Fruit fly (Drosophila melanogaster): ENCODE measurements around the gene clumsy.

clumsy gene

DNA sequence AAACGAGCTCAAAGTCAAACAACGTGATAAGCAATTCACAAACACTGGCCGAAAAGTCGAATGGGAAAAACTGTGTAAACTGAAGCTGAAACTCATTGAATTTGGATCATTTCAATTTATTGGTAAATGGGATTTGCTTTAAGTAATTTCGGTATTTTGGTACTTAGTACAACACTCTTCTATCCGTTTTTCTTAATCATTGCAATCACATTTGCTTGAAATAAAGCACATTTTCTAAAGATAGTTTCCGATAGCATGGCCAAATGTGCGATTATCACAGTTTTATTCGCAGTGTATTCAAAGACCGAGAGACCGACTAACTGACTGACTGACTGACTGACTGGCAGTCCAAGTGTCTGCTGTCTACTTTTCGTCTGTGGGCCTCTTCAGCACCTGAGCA is 9.8 kb upstream of the clumsy start:
- no peak for TF ChIP-seq CG17801 (GFP tag; optimal IDR thresholded peaks at IDR 0.05; ENCODE audit: partially characterized antibody)

DNA sequence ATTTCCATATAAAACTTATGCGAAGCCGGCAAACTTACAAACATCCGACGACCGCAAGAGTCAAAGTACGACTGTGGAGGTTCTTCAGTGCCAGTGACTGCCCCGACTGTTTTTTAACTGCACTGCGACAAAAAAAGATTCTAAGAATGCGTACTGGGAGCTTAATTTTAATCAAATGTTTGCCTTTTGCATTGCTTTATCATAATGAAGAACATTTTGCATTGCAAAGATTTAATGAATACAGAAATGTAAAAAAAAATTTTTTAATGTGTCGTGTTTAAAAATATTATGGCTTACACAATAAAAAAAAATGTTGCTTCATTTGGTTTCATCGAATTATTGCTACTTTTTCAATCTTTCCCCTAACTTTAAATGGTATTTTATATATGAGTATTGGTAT is 9.1 kb upstream of the clumsy start:
- TF ChIP-seq CG17801 (GFP tag; optimal IDR thresholded peaks at IDR 0.05; ENCODE audit: partially characterized antibody), result no peak

DNA sequence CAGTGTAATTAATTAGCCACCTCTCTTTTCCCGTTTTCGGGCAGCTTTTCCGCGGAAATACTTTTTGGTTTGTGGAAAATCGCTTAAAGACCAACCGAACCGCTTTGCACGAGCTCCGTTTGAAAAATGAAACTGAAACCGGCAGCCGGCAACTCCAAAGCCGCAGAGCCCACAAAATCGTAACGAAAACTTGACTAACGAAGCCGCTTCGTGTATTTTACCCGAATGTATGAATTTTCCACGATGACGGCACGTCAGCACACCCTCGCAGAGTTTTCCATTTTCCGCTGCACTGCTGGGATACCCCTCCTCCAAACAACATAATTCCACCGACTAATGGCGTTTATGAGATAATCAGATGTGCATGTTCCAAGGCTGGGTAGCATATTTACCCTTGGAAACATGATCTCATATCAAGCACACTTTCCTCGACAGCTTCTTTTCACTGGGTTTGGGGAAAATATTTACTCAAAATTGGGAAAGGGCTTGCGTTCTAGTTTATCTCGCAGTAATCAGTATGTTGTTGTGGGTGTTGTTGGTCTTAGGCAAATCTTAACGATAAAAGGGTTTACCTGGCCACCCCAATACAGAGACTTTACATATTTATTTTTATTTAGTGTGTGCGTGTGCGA is 7.5 kb upstream of the clumsy start, which contains the start of gene Ret:
Gene Ret, minus strand, starts transcription at position 130 of the 632 bp plus-strand sequence.
- TF ChIP-seq CG17801 (GFP tag; optimal IDR thresholded peaks at IDR 0.05; ENCODE audit: partially characterized antibody), result no peak

DNA sequence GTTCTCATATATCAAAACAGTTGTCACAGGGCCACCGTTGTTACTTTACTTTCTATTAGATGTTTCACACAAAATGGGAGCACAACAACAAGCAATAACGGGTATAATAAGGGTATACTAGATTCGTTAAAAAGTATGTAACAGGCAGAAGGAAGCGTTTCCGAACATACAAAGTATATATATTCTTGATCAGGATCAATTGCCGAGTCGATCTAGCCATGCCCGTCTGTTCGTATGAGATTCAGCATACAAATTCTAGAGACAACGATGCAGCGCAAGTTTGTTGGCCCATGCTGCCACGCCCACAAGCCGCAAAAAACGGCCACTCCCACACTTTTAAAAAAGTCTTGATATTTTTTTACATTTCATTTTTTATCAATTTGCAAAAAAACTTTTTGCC is 6.0 kb upstream of the clumsy start, which contains the start of gene CG31624:
Gene CG31624, minus strand, starts transcription at position 101 of the 400 bp plus-strand sequence.
- no peak for TF ChIP-seq CG17801 (GFP tag; optimal IDR thresholded peaks at IDR 0.05; ENCODE audit: partially characterized antibody)

DNA sequence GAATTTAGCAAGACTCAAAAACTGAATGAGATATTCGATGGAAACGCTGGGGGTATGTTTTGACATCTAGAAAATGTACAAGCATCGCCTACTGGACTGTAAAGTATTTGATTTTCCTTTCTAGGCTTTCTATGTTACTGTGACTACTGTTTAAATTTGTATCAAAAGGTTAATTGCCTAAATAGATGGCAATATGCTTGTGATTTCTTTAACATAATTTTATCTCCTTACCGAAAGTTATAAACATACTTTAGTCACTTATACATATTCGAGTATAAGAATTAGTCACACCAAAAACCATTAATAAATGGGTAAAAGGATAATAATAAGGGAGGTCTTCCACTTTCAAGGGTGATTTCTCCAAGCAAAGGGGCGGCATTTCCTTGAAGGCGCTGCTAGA is 3.6 kb upstream of the clumsy start, which contains the start of gene CG31988:
Gene CG31988, minus strand, starts transcription at position 101 of the 400 bp plus-strand sequence.
- TF ChIP-seq CG17801 (GFP tag; optimal IDR thresholded peaks at IDR 0.05; ENCODE audit: partially characterized antibody), result no peak

DNA sequence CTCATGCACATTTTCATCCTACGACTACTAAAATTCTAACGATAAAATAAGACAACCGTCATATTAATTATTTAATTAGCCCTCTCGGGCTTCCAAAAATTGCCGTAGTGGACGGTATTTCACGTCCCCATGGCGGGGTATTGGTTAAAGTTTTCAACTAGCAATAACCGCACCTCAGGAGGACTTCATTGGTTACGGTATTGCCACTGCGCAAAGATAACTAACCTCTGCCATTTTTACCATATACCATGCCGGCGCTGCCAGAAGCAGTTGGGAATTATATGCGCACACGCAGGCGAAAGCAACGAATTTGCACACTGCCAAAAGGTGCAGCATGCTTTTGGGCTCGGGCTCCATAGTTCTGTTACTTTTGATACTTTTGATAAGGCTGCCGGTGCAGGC is 8.7 kb downstream of the clumsy start:
- peak; percentile 38 for TF ChIP-seq CG17801 (GFP tag; optimal IDR thresholded peaks at IDR 0.05; ENCODE audit: partially characterized antibody)

DNA sequence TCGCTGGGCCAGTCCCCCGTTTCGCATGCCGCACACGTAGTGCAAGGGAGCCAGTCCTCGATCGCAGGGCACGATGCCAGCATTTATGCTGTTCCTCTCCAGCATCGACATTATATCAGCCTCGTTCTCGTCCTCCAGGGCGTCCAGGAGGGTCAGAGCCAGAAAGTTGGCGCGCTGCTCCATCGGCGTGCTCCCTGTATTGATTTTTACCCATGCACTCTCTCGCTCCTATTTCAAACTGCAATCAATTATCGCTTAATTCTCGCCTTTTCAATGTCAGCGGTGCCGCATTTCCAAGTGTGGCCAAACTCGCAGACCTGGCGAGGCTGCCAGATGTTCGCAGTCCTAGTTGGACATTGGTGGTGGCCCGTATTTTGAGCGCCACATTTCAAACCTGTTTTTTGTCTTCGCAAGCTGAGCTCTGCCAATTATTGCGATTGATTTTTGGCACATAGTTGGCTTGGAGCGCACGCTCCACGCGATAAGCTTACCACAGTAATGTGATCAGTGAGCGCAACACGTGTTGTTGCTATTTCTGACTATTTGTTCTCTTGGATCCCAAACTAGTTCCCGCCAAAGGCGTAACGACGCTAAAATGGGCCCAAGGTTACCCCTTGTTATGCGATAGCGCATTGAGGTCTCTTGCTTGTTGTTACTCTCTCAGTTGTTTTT is 12.1 kb downstream of the clumsy start, which contains the start of gene CG8679:
Gene CG8679, minus strand, starts transcription at position 305 of the 672 bp plus-strand sequence.
- TF ChIP-seq CG17801 (GFP tag; optimal IDR thresholded peaks at IDR 0.05; ENCODE audit: partially characterized antibody), result no peak

DNA sequence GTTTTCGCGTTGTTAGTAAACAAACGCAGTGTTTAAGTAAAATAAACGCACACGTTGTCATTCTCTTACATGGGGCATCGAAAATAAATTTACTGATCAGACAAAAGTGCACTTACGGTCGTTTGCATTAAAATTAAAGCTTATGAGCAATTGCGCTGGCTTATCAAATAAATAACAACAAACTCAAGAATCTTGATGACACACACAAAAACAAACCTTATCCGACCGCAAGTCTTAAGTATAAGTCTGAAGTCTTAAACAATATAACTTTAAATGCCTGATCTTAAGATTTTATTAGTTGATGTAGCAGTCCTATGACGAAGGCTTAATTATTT is 12.6 kb downstream of the clumsy start:
- peak; percentile 1 for TF ChIP-seq CG17801 (GFP tag; optimal IDR thresholded peaks at IDR 0.05; ENCODE audit: partially characterized antibody)

DNA sequence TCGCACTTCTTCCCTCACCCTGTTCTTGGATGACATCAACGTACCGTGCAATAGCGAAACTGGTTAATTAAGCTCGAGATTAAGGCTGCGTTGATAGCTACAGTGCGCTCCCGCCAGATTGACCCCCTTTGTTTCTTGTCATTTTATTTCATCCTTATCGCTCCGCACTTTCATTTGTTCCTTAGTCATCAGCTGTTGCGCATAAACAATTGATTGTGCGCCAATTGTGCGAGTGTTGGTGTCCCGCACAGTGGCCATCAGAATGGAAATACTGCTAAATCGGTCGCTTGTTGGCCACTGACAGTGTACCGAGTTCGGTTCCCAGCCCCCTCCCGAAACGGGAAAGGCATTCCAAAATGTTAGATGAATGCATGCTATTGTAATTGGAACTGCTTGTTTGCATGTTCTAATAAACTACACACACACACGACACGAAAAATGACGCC is 13.4 kb downstream of the clumsy start:
- TF ChIP-seq CG17801 (GFP tag; optimal IDR thresholded peaks at IDR 0.05; ENCODE audit: partially characterized antibody), result no peak

DNA sequence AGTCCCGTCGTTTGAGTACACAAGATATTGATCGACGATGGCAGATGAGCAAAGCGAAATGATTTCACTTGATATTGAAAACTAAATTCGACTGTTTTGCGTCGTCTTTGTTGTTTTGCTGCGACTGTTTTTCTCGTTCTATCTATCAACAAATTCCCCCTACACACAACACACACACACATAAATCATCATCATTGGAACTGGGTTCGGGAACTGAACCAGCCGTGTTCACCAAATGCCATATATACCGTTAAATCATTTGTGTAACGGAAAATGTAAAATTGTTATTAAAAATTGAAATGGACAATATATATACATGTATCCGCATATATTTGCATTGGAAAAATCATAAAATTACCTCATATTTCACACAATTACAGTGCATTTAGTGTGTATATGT is 14.1 kb downstream of the clumsy start, which contains the start of gene Atg18b:
Gene Atg18b, minus strand, starts transcription at position 177 of the 400 bp plus-strand sequence.
- no peak for TF ChIP-seq CG17801 (GFP tag; optimal IDR thresholded peaks at IDR 0.05; ENCODE audit: partially characterized antibody)

DNA sequence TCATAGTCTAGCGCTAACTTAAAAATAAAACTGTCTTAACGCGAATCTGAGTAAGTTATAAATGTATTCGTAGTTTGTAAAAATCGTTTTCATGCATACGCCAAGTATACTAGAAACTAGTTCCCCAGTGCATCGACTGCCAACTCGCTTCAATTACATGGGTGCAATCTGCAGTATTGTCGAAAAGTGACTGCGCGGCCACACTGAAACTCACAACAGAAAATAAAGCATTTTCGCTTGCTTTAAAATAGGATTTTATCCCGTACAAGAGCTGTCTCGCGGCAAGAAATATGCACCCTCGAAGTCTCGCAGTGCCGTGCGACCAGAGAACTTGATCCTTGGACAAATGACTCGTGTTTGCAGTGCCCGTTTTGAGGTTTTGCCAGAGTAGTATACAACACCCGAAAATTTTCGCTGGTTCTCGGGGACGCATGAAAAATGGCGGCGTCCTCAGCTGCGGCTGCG is 14.9 kb downstream of the clumsy start, which contains the start of gene CG8677:
Gene CG8677, plus strand, starts transcription at position 199 of the 465 bp plus-strand sequence.
- TF ChIP-seq CG17801 (GFP tag; optimal IDR thresholded peaks at IDR 0.05; ENCODE audit: partially characterized antibody), result no peak

DNA sequence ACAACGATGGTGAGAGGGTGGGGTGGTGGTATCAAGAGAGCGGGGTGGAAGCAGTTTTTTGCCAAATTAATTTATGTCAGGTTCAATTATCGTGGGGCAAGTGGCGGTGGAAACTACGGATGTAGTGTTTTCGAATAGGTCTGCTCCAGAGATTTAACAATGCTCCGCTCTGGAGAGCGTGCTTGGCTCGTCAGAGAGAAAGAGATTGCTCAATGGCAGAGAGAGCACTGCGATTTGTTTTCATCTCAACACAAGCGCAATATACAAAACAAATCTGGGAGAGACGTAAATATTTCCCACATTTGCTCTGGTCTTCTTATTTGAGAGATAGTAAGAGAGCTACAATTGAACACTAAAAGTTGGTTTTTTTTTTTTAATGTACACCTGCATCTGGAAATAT is 15.5 kb downstream of the clumsy start:
- TF ChIP-seq CG17801 (GFP tag; optimal IDR thresholded peaks at IDR 0.05; ENCODE audit: partially characterized antibody), result no peak

DNA sequence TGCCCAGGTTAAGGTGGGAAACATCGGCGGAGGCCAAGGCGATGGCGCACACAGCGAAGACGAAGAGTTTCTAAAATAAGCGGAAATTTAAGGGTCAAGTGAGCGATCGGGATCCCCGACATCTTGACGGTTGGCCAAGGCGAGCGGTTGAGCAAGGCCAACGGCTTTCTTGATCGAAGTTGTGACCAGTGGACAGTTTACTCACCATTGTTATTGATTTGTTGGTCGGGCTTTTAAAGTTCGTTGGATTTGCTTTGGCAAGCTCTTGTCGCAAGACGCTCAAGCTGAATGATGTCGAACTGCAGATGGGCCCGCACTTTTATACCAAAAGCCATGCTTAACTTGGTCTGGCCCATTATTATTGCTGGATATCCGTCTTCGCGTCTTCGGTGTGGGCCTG is 27.1 kb downstream of the clumsy start:
- no peak for TF ChIP-seq CG17801 (GFP tag; optimal IDR thresholded peaks at IDR 0.05; ENCODE audit: partially characterized antibody)

DNA sequence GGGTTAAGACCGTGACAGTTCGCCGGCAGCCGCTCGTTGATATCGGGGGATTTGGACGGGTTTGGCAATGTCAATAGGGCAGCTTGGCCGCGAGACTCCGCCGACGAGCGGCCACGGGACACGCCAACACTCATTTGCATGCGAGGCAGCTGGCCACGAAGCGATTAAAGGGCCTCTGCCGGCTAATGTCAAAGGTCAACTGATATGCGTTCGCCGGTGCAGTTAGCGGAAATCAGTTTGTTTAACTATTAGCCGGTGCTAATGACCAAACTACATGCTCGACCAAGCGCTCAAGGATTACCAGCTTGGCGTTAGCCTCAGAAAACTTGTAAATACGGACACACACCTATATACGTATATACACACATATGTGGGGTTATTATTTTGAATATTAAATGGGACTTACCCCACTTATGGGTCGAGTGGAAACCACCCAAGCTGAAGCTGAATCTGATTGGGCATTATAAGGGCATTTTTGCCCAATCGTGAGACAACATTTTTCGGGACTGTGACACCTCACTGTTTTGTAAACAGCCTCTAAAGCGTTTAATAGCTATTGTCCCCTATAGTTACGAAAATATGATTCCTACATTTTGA is 28.2 kb downstream of the clumsy start:
- TF ChIP-seq CG17801 (GFP tag; optimal IDR thresholded peaks at IDR 0.05; ENCODE audit: partially characterized antibody), result no peak

DNA sequence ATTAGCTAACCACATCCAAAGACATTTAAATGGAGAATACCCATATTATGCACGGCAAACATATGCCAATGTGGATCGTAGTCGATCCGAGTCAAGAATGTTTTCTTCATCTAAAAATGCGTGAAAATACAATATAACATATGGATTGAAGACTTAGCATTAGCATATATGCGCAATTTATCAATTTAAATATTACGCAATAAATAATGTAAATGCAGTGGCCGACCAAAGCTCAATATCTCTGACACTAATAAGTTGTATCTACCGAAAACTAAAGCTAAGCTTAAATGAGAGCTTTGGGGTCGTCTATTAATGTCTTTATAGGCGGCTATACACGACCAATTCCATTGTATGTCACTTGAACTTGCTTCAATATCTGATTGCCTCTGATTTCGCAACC is 29.2 kb downstream of the clumsy start:
- TF ChIP-seq CG17801 (GFP tag; optimal IDR thresholded peaks at IDR 0.05; ENCODE audit: partially characterized antibody), result no peak

DNA sequence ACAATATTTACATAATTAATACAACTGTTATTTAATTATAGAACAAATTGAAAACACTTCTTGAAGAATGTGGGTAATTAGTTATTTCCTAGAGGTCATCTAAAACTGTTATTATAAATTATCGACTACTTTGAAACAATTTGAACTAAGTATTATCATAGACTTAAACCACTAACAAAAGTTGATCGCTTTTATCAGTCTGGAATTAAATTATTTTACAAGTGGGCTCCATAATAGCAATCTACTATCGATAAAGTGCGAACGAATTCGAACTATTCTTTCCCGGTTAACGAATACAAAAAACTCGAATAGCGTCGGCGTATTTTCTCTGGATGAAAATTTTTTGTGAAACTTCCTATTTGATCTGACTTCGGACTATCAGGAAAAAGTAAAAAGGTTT is 30.3 kb downstream of the clumsy start, which contains the start of gene CG31626:
Gene CG31626, minus strand, starts transcription at position 101 of the 400 bp plus-strand sequence.
- TF ChIP-seq CG17801 (GFP tag; optimal IDR thresholded peaks at IDR 0.05; ENCODE audit: partially characterized antibody), result no peak

Data from ovary, adult (tissue).